Worm (Caenorhabditis elegans) whole organism, L4 larva: ENCODE measurements around the gene bus-12.

Experiments
- F26F4.8 ChIP-seq: fragments of 200-800 bp; sonication (Bioruptor generic); conservative IDR thresholded peaks from 2 replicates; pipeline ENCODE4 v1.3.6; 2022; ENCODE audit warnings: missing genetic modification characterization, missing compliant biosample characterization
- F37D6.2 ChIP-seq: sonication (generic microtip); optimal IDR thresholded peaks from 2 replicates; lab custom pipeline; 2016; ENCODE audit warnings: mild to moderate bottlenecking, missing genetic modification characterization, missing compliant biosample characterization
- F49E8.2 ChIP-seq: sonication (generic microtip); optimal IDR thresholded peaks from 2 replicates; lab custom pipeline; 2016; ENCODE audit warnings: missing compliant biosample characterization, mild to moderate bottlenecking, missing genetic modification characterization, borderline replicate concordance
- Y5F2A.4 ChIP-seq: fragments of 200-800 bp; sonication (Bioruptor generic); optimal IDR thresholded peaks from 2 replicates; lab custom pipeline; 2018; ENCODE audit warnings: mild to moderate bottlenecking, missing genetic modification characterization, missing compliant biosample characterization
- Y75B8A.6 ChIP-seq: fragments of 200-800 bp; sonication (Bioruptor generic); IDR thresholded peaks from 2 replicates; pipeline ENCODE4 v1.3.6; 2022; ENCODE audit warnings: missing genetic modification reagents, missing genetic modification characterization, missing compliant biosample characterization
- aha-1 ChIP-seq: fragments of 150-350 bp; peaks from one replicate; lab custom pipeline; 2014; ENCODE audit warnings: missing biosample characterization, missing genetic modification characterization
- aly-2 ChIP-seq: sonication (generic microtip); optimal IDR thresholded peaks from 2 replicates; lab custom pipeline; 2018; ENCODE audit warnings: missing biosample characterization, missing genetic modification characterization
- ceh-44 ChIP-seq: fragments of 200-800 bp; sonication (Bioruptor generic); IDR thresholded peaks from 2 replicates; pipeline ENCODE4 v1.3.6; 2022; ENCODE audit warnings: missing genetic modification reagents, missing genetic modification characterization, missing compliant biosample characterization
- ceh-82 ChIP-seq: sonication (generic microtip); optimal IDR thresholded peaks from 2 replicates; lab custom pipeline; 2017; ENCODE audit warnings: missing biosample characterization, missing genetic modification characterization
- ces-1 ChIP-seq: fragments of 150-350 bp; sonication (generic microtip); optimal IDR thresholded peaks from 4 replicates; lab custom pipeline; 2014; ENCODE audit warnings: missing biosample characterization, missing genetic modification reagents, missing genetic modification characterization
- dmd-6 ChIP-seq: fragments of 200-800 bp; sonication (Bioruptor generic); IDR thresholded peaks from 2 replicates; pipeline ENCODE4 v1.3.6; 2022; ENCODE audit warnings: missing genetic modification reagents, missing genetic modification characterization, missing compliant biosample characterization
- dmd-8 ChIP-seq: fragments of 200-800 bp; sonication (Bioruptor generic); IDR thresholded peaks from 2 replicates; pipeline ENCODE4 v1.3.6; 2022; ENCODE audit warnings: missing genetic modification characterization, missing compliant biosample characterization
- dmd-9 ChIP-seq: fragments of 200-800 bp; sonication (Bioruptor generic); IDR thresholded peaks from 2 replicates; pipeline ENCODE4 v1.3.6; 2022; ENCODE audit warnings: missing genetic modification reagents, missing genetic modification characterization, missing compliant biosample characterization
- egl-43 ChIP-seq: fragments of 200-800 bp; sonication (Bioruptor generic); IDR thresholded peaks from 2 replicates; pipeline ENCODE4 v1.3.6; 2022; ENCODE audit warnings: missing genetic modification reagents, missing genetic modification characterization, missing compliant biosample characterization
- fos-1 ChIP-seq: fragments of 150-350 bp; optimal IDR thresholded peaks from 2 replicates; lab custom pipeline; 2014; ENCODE audit warnings: missing biosample characterization, missing genetic modification characterization
- gei-8 ChIP-seq: fragments of 200-800 bp; sonication (Bioruptor generic); optimal IDR thresholded peaks from 2 replicates; lab custom pipeline; 2018; ENCODE audit warnings: mild to moderate bottlenecking, missing genetic modification characterization, missing compliant biosample characterization
- hlh-11 ChIP-seq: fragments of 200-800 bp; sonication (Bioruptor generic); optimal IDR thresholded peaks from 2 replicates; lab custom pipeline; 2018; ENCODE audit warnings: mild to moderate bottlenecking, missing genetic modification characterization, missing compliant biosample characterization
- lim-7 ChIP-seq: fragments of 200-800 bp; sonication (Bioruptor generic); IDR thresholded peaks from 2 replicates; pipeline ENCODE4 v1.3.6; 2022; ENCODE audit warnings: missing genetic modification characterization, missing compliant biosample characterization
- lin-1 ChIP-seq: fragments of 200-800 bp; sonication (Bioruptor generic); IDR thresholded peaks from 2 replicates; pipeline ENCODE4 v1.3.6; 2022; ENCODE audit warnings: missing genetic modification reagents, missing genetic modification characterization, missing compliant biosample characterization
- lin-38 ChIP-seq: fragments of 200-800 bp; sonication (Bioruptor generic); IDR thresholded peaks from 2 replicates; pipeline ENCODE4 v1.3.6; 2022; ENCODE audit warnings: missing genetic modification reagents, missing genetic modification characterization, missing compliant biosample characterization
- lsy-2 ChIP-seq, 2 experiments: fragments of 150-350 bp in 1 of 2; sonication (generic microtip) in 1 of 2; optimal IDR thresholded peaks; 2 replicates each; lab custom pipeline; 2014 to 2017; ENCODE audit warnings: missing biosample characterization in 2 of 2, missing genetic modification characterization in 2 of 2
- madf-5 ChIP-seq, 2 experiments: fragments of 200-800 bp; sonication (Bioruptor generic); IDR thresholded peaks; 2 replicates each; pipeline ENCODE4 v1.3.6; 2022; ENCODE audit warnings: missing compliant biosample characterization in 2 of 2, missing genetic modification characterization in 2 of 2
- madf-9 ChIP-seq: fragments of 200-800 bp; sonication (Bioruptor generic); conservative IDR thresholded peaks from 2 replicates; pipeline ENCODE4 v1.3.6; 2022; ENCODE audit warnings: missing genetic modification reagents, missing genetic modification characterization, missing compliant biosample characterization
- nhr-102 ChIP-seq: sonication (generic microtip); optimal IDR thresholded peaks from 2 replicates; lab custom pipeline; 2016; ENCODE audit warnings: mild to moderate bottlenecking, missing genetic modification characterization, moderate library complexity, missing compliant biosample characterization
- nhr-25 ChIP-seq: sonication (generic microtip); optimal IDR thresholded peaks from 2 replicates; lab custom pipeline; 2017; ENCODE audit warnings: missing genetic modification characterization, mild to moderate bottlenecking, missing compliant biosample characterization, antibody characterized with exemption, moderate library complexity, borderline replicate concordance; ENCODE audit not compliant: insufficient read depth
- nhr-41 ChIP-seq: fragments of 200-800 bp; sonication (Bioruptor generic); IDR thresholded peaks from 2 replicates; pipeline ENCODE4 v1.3.6; 2022; ENCODE audit warnings: missing genetic modification reagents, missing genetic modification characterization, missing compliant biosample characterization
- nhr-42 ChIP-seq: fragments of 200-800 bp; sonication (Bioruptor generic); IDR thresholded peaks from 2 replicates; pipeline ENCODE4 v1.3.6; 2022; ENCODE audit warnings: missing genetic modification characterization, missing compliant biosample characterization
- nhr-77 ChIP-seq: fragments of 150-350 bp; optimal IDR thresholded peaks from 2 replicates; lab custom pipeline; 2014; ENCODE audit warnings: missing biosample characterization, missing genetic modification characterization
- rbr-2 ChIP-seq: sonication (generic microtip); optimal IDR thresholded peaks from 2 replicates; lab custom pipeline; 2016; ENCODE audit warnings: missing genotype, missing genetic modification characterization, missing compliant biosample characterization
- saeg-2 ChIP-seq: fragments of 200-800 bp; sonication (Bioruptor generic); IDR thresholded peaks from 2 replicates; pipeline ENCODE4 v1.3.6; 2022; ENCODE audit warnings: missing genetic modification reagents, missing genetic modification characterization, missing compliant biosample characterization
- sdz-12 ChIP-seq: fragments of 200-800 bp; sonication (Bioruptor generic); optimal IDR thresholded peaks from 2 replicates; lab custom pipeline; 2018; ENCODE audit warnings: mild to moderate bottlenecking, missing genetic modification characterization, missing compliant biosample characterization
- set-16 ChIP-seq: fragments of 200-800 bp; sonication (Bioruptor generic); IDR thresholded peaks from 2 replicates; pipeline ENCODE4 v1.3.6; 2022; ENCODE audit warnings: missing genetic modification reagents, missing genetic modification characterization, missing compliant biosample characterization
- zfp-2 ChIP-seq: sonication (generic microtip); optimal IDR thresholded peaks from 2 replicates; lab custom pipeline; 2016; ENCODE audit warnings: mild to moderate bottlenecking, missing genetic modification characterization, missing compliant biosample characterization
- zip-11 ChIP-seq: fragments of 200-800 bp; sonication (Bioruptor generic); IDR thresholded peaks from 2 replicates; pipeline ENCODE4 v1.3.6; 2022; ENCODE audit warnings: missing genetic modification characterization, missing compliant biosample characterization

The bus-12 gene

ce11 chrIV:13258872-13259271 is 2.9 kb downstream of the bus-12 start, which contains the start of gene JC8.16:
Gene JC8.16 (plus strand): TSS chrIV:13259172.
- TF ChIP-seq nhr-41 (GFP tag; lab: Robert Waterston, UW), result 0 out of 2 replicates have a peak, but pooled peaks have one; percentile 9
- no peak for TF ChIP-seq gei-8 (GFP tag; lab: Kevin White, UChicago)

- TF ChIP-seq nhr-77 (tag; lab: Kevin White, UChicago), result no peak
- no peak for TF ChIP-seq F49E8.2 (tag; lab: Kevin White, UChicago)
- TF ChIP-seq dmd-8 (GFP tag; lab: Robert Waterston, UW), result no peak
- no peak for TF ChIP-seq aly-2 (tag; lab: Kevin White, UChicago)
- no peak for TF ChIP-seq ceh-44 (GFP tag; lab: Robert Waterston, UW)
- no peak for TF ChIP-seq saeg-2 (GFP tag; lab: Robert Waterston, UW)
- peak; percentile 73 for TF ChIP-seq set-16 (GFP tag; lab: Robert Waterston, UW)
- no peak for TF ChIP-seq sdz-12
- TF ChIP-seq nhr-102 (tag; lab: Kevin White, UChicago), result no peak
- TF ChIP-seq egl-43 (GFP tag; lab: Robert Waterston, UW), result 0 out of 2 replicates have a peak, but pooled peaks have one; percentile 42
- TF ChIP-seq madf-9 (GFP tag; lab: Robert Waterston, UW), result no peak
- TF ChIP-seq, all 104 proteins: peak for 2
These were observed 5.8 kb downstream of the bus-12 start for ce11 chrIV:13261778-13262177.

ce11 chrIV:13262849-13263248 is 6.9 kb downstream of the bus-12 start:
- TF ChIP-seq dmd-6 (0 out of 2 replicates have a peak, but pooled peaks have one; percentile 19), dmd-9 (GFP tag; lab: Robert Waterston, UW) (peak; percentile 69; the same call in 1 of the 2 replicates), lin-38 (GFP tag; lab: Robert Waterston, UW) (peak; percentile 64), madf-5 (GFP tag; IDR thresholded peaks at IDR 0.05; lab: Robert Waterston, UW) (0 out of 4 replicates have a peak, but pooled peaks of 1 of the 2 experiments have one; percentile 42)

ce11 chrIV:13268385-13268784 is 12.4 kb downstream of the bus-12 start:
- no peak for TF ChIP-seq F26F4.8 (GFP tag; lab: Robert Waterston, UW)
- no peak for TF ChIP-seq fos-1 (tag; lab: Kevin White, UChicago)

- TF ChIP-seq dmd-9 (GFP tag; lab: Robert Waterston, UW), result no peak
- TF ChIP-seq F37D6.2 (tag; lab: Kevin White, UChicago), result no peak
- no peak for TF ChIP-seq zip-11
- no peak for TF ChIP-seq lin-1 (GFP tag; lab: Robert Waterston, UW)
- no peak for TF ChIP-seq Y75B8A.6 (GFP tag; lab: Robert Waterston, UW)
- TF ChIP-seq ceh-44 (GFP tag; lab: Robert Waterston, UW), result no peak
- no peak for TF ChIP-seq ces-1
- TF ChIP-seq lim-7 (GFP tag; lab: Robert Waterston, UW), result no peak
- peak; percentile 12; the same call in 1 of the 2 replicates for TF ChIP-seq lin-38 (GFP tag; lab: Robert Waterston, UW)
- peak in 1 of 2 experiments; percentile 53 for TF ChIP-seq lsy-2 (tag; optimal IDR thresholded peaks at IDR 0.05; lab: Kevin White, UChicago)
- TF ChIP-seq ceh-82 (tag; lab: Kevin White, UChicago), result no peak
- TF ChIP-seq zfp-2 (tag; lab: Kevin White, UChicago), result no peak
- TF ChIP-seq gei-8 (GFP tag; lab: Kevin White, UChicago), result no peak
- no peak for TF ChIP-seq nhr-42 (GFP tag; lab: Robert Waterston, UW)
- TF ChIP-seq nhr-25 (tag; lab: Kevin White, UChicago), result no peak
- TF ChIP-seq Y5F2A.4 (GFP tag; lab: Kevin White, UChicago), result no peak
- peak; percentile 53 for TF ChIP-seq rbr-2
- no peak for TF ChIP-seq hlh-11 (tag; lab: Kevin White, UChicago)
- TF ChIP-seq aha-1, result no peak
These were observed 16.5 kb downstream of the bus-12 start, which contains the start of gene unc-26 for ce11 chrIV:13272494-13272893. Gene unc-26 (minus strand): TSS chrIV:13272516.
